Worm (Caenorhabditis elegans) whole organism, L4 larva: Measurements from ENCODE around the gene abcf-3.
A peak's percentile ranks its signal among the peaks of the same experiment; 100 is the strongest.

ENCODE experiments used
- F37D6.2 ChIP-seq: sonication (generic microtip); optimal IDR thresholded peaks from 2 replicates; lab custom pipeline; 2016; ENCODE audit warnings: mild to moderate bottlenecking, missing genetic modification characterization, missing compliant biosample characterization
- F44E2.7 ChIP-seq: fragments of 200-800 bp; sonication (Bioruptor generic); IDR thresholded peaks from 2 replicates; pipeline ENCODE4 v2.1.2; 2022; ENCODE audit warnings: missing genetic modification characterization, missing compliant biosample characterization
- Y75B8A.6 ChIP-seq: fragments of 200-800 bp; sonication (Bioruptor generic); IDR thresholded peaks from 2 replicates; pipeline ENCODE4 v1.3.6; 2022; ENCODE audit warnings: missing genetic modification reagents, missing genetic modification characterization, missing compliant biosample characterization
- ZK546.5 ChIP-seq, 2 experiments: sonication (generic microtip); optimal IDR thresholded peaks; 2 replicates each; lab custom pipeline; 2017; ENCODE audit warnings: missing biosample characterization in 2 of 2, missing genetic modification characterization in 2 of 2
- aha-1 ChIP-seq: fragments of 150-350 bp; peaks from one replicate; lab custom pipeline; 2014; ENCODE audit warnings: missing biosample characterization, missing genetic modification characterization
- ceh-20 ChIP-seq: fragments of 200-800 bp; sonication (Bioruptor generic); IDR thresholded peaks from 2 replicates; pipeline ENCODE4 v1.3.6; 2022; ENCODE audit warnings: missing genetic modification reagents, missing genetic modification characterization, missing compliant biosample characterization
- ceh-32 ChIP-seq: sonication (generic microtip); optimal IDR thresholded peaks from 2 replicates; lab custom pipeline; 2016; ENCODE audit warnings: mild to moderate bottlenecking, missing genetic modification characterization, missing compliant biosample characterization; ENCODE audit not compliant: poor library complexity
- cey-2 ChIP-seq: sonication (generic microtip); optimal IDR thresholded peaks from 3 replicates; lab custom pipeline; 2017; ENCODE audit warnings: missing genetic modification characterization, mild to moderate bottlenecking, missing compliant biosample characterization, antibody characterized with exemption, borderline replicate concordance; ENCODE audit not compliant: insufficient read depth
- ctbp-1 ChIP-seq: fragments of 200-800 bp; sonication (Bioruptor generic); IDR thresholded peaks from 2 replicates; pipeline ENCODE4 v1.3.6; 2022; ENCODE audit warnings: missing genetic modification reagents, missing genetic modification characterization, missing compliant biosample characterization
- daf-12 ChIP-seq: fragments of 150-350 bp; optimal IDR thresholded peaks from 2 replicates; lab custom pipeline; 2014; ENCODE audit warnings: missing biosample characterization, missing genetic modification reagents, missing genetic modification characterization
- dmd-6 ChIP-seq: fragments of 200-800 bp; sonication (Bioruptor generic); IDR thresholded peaks from 2 replicates; pipeline ENCODE4 v1.3.6; 2022; ENCODE audit warnings: missing genetic modification reagents, missing genetic modification characterization, missing compliant biosample characterization
- dmd-8 ChIP-seq: fragments of 200-800 bp; sonication (Bioruptor generic); IDR thresholded peaks from 2 replicates; pipeline ENCODE4 v1.3.6; 2022; ENCODE audit warnings: missing genetic modification characterization, missing compliant biosample characterization
- dmd-9 ChIP-seq: fragments of 200-800 bp; sonication (Bioruptor generic); IDR thresholded peaks from 2 replicates; pipeline ENCODE4 v1.3.6; 2022; ENCODE audit warnings: missing genetic modification reagents, missing genetic modification characterization, missing compliant biosample characterization
- dve-1 ChIP-seq: sonication (generic microtip); optimal IDR thresholded peaks from 2 replicates; lab custom pipeline; 2017; ENCODE audit warnings: antibody characterized with exemption, mild to moderate bottlenecking, missing genetic modification characterization, missing compliant biosample characterization; ENCODE audit not compliant: insufficient read depth
- egl-43 ChIP-seq: fragments of 200-800 bp; sonication (Bioruptor generic); IDR thresholded peaks from 2 replicates; pipeline ENCODE4 v1.3.6; 2022; ENCODE audit warnings: missing genetic modification reagents, missing genetic modification characterization, missing compliant biosample characterization
- fkh-10 ChIP-seq: fragments of 150-350 bp; optimal IDR thresholded peaks from 2 replicates; lab custom pipeline; 2014; ENCODE audit warnings: missing biosample characterization, missing genetic modification reagents, missing genetic modification characterization
- gei-8 ChIP-seq: fragments of 200-800 bp; sonication (Bioruptor generic); optimal IDR thresholded peaks from 2 replicates; lab custom pipeline; 2018; ENCODE audit warnings: mild to moderate bottlenecking, missing genetic modification characterization, missing compliant biosample characterization
- hlh-11 ChIP-seq: fragments of 200-800 bp; sonication (Bioruptor generic); optimal IDR thresholded peaks from 2 replicates; lab custom pipeline; 2018; ENCODE audit warnings: mild to moderate bottlenecking, missing genetic modification characterization, missing compliant biosample characterization
- hlh-30 ChIP-seq: sonication (generic microtip); optimal IDR thresholded peaks from 2 replicates; lab custom pipeline; 2017; ENCODE audit warnings: antibody characterized with exemption, mild to moderate bottlenecking, missing genetic modification characterization, missing compliant biosample characterization; ENCODE audit not compliant: insufficient read depth
- lim-7 ChIP-seq: fragments of 200-800 bp; sonication (Bioruptor generic); IDR thresholded peaks from 2 replicates; pipeline ENCODE4 v1.3.6; 2022; ENCODE audit warnings: missing genetic modification characterization, missing compliant biosample characterization
- lin-29 ChIP-seq: fragments of 200-800 bp; sonication (Bioruptor generic); IDR thresholded peaks from 2 replicates; pipeline ENCODE4 v1.3.6; 2022; ENCODE audit warnings: missing genetic modification reagents, missing genetic modification characterization, missing compliant biosample characterization
- lin-39 ChIP-seq: fragments of 150-350 bp; optimal IDR thresholded peaks from 2 replicates; lab custom pipeline; 2014; ENCODE audit warnings: missing biosample characterization, missing genetic modification reagents, missing genetic modification characterization
- lsy-2 ChIP-seq, 2 experiments: fragments of 150-350 bp in 1 of 2; sonication (generic microtip) in 1 of 2; optimal IDR thresholded peaks; 2 replicates each; lab custom pipeline; 2014 to 2017; ENCODE audit warnings: missing biosample characterization in 2 of 2, missing genetic modification characterization in 2 of 2
- mdl-1 ChIP-seq, 2 experiments: fragments of 150-350 bp in 1 of 2; sonication (generic microtip) in 1 of 2; optimal IDR thresholded peaks; 2 replicates each; lab custom pipeline; 2014 to 2017; ENCODE audit warnings: missing biosample characterization in 2 of 2, missing genetic modification characterization in 2 of 2
- mep-1 ChIP-seq: fragments of 150-350 bp; sonication (generic microtip); optimal IDR thresholded peaks from 3 replicates; lab custom pipeline; 2014; ENCODE audit warnings: missing biosample characterization, missing genetic modification characterization
- mes-2 ChIP-seq: sonication (generic microtip); optimal IDR thresholded peaks from 2 replicates; lab custom pipeline; 2016; ENCODE audit warnings: missing genotype, mild to moderate bottlenecking, missing genetic modification characterization, missing compliant biosample characterization; ENCODE audit not compliant: poor library complexity, severe bottlenecking
- mxl-3 ChIP-seq: fragments of 200-800 bp; sonication (Bioruptor generic); optimal IDR thresholded peaks from 2 replicates; lab custom pipeline; 2018; ENCODE audit warnings: mild to moderate bottlenecking, missing genetic modification characterization, missing compliant biosample characterization
- nhr-11 ChIP-seq: fragments of 150-350 bp; optimal IDR thresholded peaks from 2 replicates; lab custom pipeline; 2014; ENCODE audit warnings: missing biosample characterization, missing genetic modification characterization
- nhr-28 ChIP-seq: fragments of 150-350 bp; optimal IDR thresholded peaks from 2 replicates; lab custom pipeline; 2014; ENCODE audit warnings: missing biosample characterization, missing genetic modification characterization
- nhr-42 ChIP-seq: fragments of 200-800 bp; sonication (Bioruptor generic); IDR thresholded peaks from 2 replicates; pipeline ENCODE4 v1.3.6; 2022; ENCODE audit warnings: missing genetic modification characterization, missing compliant biosample characterization
- nhr-48 ChIP-seq: sonication (generic microtip); optimal IDR thresholded peaks from 2 replicates; lab custom pipeline; 2016; ENCODE audit warnings: mild to moderate bottlenecking, missing genetic modification characterization, missing compliant biosample characterization
- pha-4 ChIP-seq, 2 experiments: fragments of 150-350 bp in 1 of 2; fragments of 200-800 bp in 1 of 2; sonication (Bioruptor generic) in 1 of 2; IDR thresholded peaks in 1 of 2; optimal IDR thresholded peaks in 1 of 2; 2 replicates each; pipeline versions ENCODE4 v1.3.6 to Lab custom; 2014 to 2022; ENCODE audit warnings: missing genetic modification characterization in 2 of 2, missing genetic modification reagents in 2 of 2, missing biosample characterization in 1 of 2, missing compliant biosample characterization in 1 of 2
- snpc-1.2 ChIP-seq: fragments of 200-800 bp; sonication (Bioruptor generic); IDR thresholded peaks from 2 replicates; pipeline ENCODE4 v1.3.6; 2022; ENCODE audit warnings: missing genetic modification reagents, missing genetic modification characterization, missing compliant biosample characterization
- unc-130 ChIP-seq: sonication (generic microtip); optimal IDR thresholded peaks from 2 replicates; lab custom pipeline; 2016; ENCODE audit warnings: missing genetic modification reagents, missing genetic modification characterization, missing compliant biosample characterization
- unc-62 ChIP-seq, 3 experiments: fragments of 150-350 bp in 1 of 3; sonication (generic microtip); optimal IDR thresholded peaks in 2 of 3; peaks in 1 of 3; 1 replicate in 1 of 3; 2 replicates in 2 of 3; lab custom pipeline; 2014 to 2017; ENCODE audit warnings: missing biosample characterization in 3 of 3, missing genetic modification characterization in 3 of 3, missing genetic modification reagents in 3 of 3, missing genotype in 1 of 3
- zfp-2 ChIP-seq: sonication (generic microtip); optimal IDR thresholded peaks from 2 replicates; lab custom pipeline; 2016; ENCODE audit warnings: mild to moderate bottlenecking, missing genetic modification characterization, missing compliant biosample characterization
- zfp-3 ChIP-seq: fragments of 200-800 bp; sonication (Bioruptor generic); conservative IDR thresholded peaks from 2 replicates; pipeline ENCODE4 v1.3.6; 2022; ENCODE audit warnings: missing genetic modification reagents, missing genetic modification characterization, missing compliant biosample characterization

Gene abcf-3

ce11 chrIII:6139932-6140612, 33.1 kb upstream of the abcf-3 start (continued):
- TF ChIP-seq lim-7 (GFP tag; lab: Robert Waterston, UW), result no peak
- TF ChIP-seq lin-29 (GFP tag; lab: Robert Waterston, UW), result no peak
- TF ChIP-seq F37D6.2 (tag; lab: Kevin White, UChicago), result no peak
- no peak for TF ChIP-seq dmd-9 (GFP tag; lab: Robert Waterston, UW)
- TF ChIP-seq gei-8, result no peak
- TF ChIP-seq ctbp-1 (GFP tag; lab: Robert Waterston, UW), result no peak; the same call in 1 of the 2 replicates
- no peak for TF ChIP-seq dmd-8 (GFP tag; lab: Robert Waterston, UW)
- TF ChIP-seq lin-39, result no peak

DNA sequence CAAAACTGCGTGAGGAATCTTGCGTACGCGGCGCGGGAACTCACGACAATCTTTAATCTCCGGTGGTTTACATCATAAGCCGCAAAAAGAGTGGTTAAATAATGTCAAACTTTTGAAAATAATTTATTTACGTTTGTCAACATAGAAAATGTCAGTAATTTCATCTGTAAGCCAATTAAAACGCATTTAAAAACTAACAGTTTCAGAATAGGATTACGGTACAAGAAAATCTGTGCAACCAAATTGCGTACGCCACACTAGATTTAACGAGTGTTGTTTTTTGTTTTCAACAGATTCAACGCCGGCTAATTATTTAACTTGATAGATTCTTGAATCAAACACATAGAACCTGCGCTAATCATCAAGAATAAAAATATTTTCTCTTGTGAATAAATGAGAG, 32.4 kb upstream of the abcf-3 start:
- TF ChIP-seq zfp-2 (tag; lab: Kevin White, UChicago) (no peak), cey-2 (no peak), Y75B8A.6 (GFP tag; lab: Robert Waterston, UW) (no peak)

DNA sequence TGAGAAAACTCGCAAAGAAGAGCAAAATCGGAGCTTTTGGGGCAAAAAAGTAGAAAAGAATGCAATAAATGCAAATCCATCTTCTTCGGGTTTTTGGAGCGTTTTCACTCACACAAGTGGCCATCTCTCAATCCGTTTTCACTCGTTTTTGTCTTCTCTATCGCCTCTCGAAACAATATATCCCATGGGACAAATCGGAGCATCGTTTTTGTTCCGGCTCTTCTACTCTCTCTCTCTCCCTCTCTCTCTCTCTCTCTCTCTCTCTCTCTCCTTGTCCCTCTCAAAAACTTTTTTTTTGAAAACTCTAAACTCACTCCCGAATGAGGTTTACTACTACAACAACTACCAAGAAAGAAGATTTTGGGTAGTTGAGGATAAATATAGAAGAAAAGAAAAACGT, 31.7 kb upstream of the abcf-3 start:
- TF ChIP-seq lsy-2 (tag; optimal IDR thresholded peaks at IDR 0.05; lab: Kevin White, UChicago) (peak in 1 of 2 experiments; percentile 33), fkh-10 (GFP tag; lab: Kevin White, UChicago) (peak; percentile 48), ceh-20 (peak; percentile 37; the same call in 1 of the 2 replicates), pha-4 (GFP tag; IDR thresholded peaks at IDR 0.05; lab: Robert Waterston, UW) (0 out of 2 replicates have a peak, but pooled peaks have one; percentile 10), pha-4 (tag; optimal IDR thresholded peaks at IDR 0.05; lab: Kevin White, UChicago) (no peak), aha-1 (tag; lab: Kevin White, UChicago) (peak; percentile 99), mep-1 (tag; lab: Kevin White, UChicago) (no peak), unc-62 (GFP tag; optimal IDR thresholded peaks at IDR 0.05 in 1 of 2; lab: Kevin White, UChicago) (peak in 1 of 2 experiments; percentile 2), unc-62 (tag; optimal IDR thresholded peaks at IDR 0.05; lab: Kevin White, UChicago) (no peak), hlh-11 (tag; lab: Kevin White, UChicago) (no peak)

- TF ChIP-seq nhr-48 (tag; lab: Kevin White, UChicago), result peak; percentile 60
- peak; percentile 81 for TF ChIP-seq nhr-11 (tag; lab: Kevin White, UChicago)
- no peak for TF ChIP-seq zfp-3
- TF ChIP-seq daf-12, result no peak
- TF ChIP-seq ceh-32 (tag; lab: Kevin White, UChicago), result no peak
- peak; percentile 56 for TF ChIP-seq nhr-28 (tag; lab: Kevin White, UChicago)
- TF ChIP-seq hlh-30, result peak; percentile 80
- peak; percentile 22 for TF ChIP-seq hlh-11 (tag; lab: Kevin White, UChicago)
- no peak for TF ChIP-seq ctbp-1 (GFP tag; lab: Robert Waterston, UW)
- TF ChIP-seq F44E2.7 (GFP tag; lab: Robert Waterston, UW), result no peak
- no peak; the same call in 1 of the 2 replicates for TF ChIP-seq dmd-6 (GFP tag; lab: Robert Waterston, UW)
- TF ChIP-seq lsy-2 (tag; optimal IDR thresholded peaks at IDR 0.05; lab: Kevin White, UChicago), result peak in 1 of 2 experiments; percentile 26
- peak in 1 of 2 experiments; percentile 78 for TF ChIP-seq unc-62 (GFP tag; optimal IDR thresholded peaks at IDR 0.05 in 1 of 2; lab: Kevin White, UChicago)
- no peak for TF ChIP-seq unc-62 (tag; optimal IDR thresholded peaks at IDR 0.05; lab: Kevin White, UChicago)
- peak; percentile 60 for TF ChIP-seq cey-2
- no peak for TF ChIP-seq egl-43
- TF ChIP-seq unc-130 (GFP tag; lab: Kevin White, UChicago), result no peak
- no peak for TF ChIP-seq mxl-3 (GFP tag; lab: Kevin White, UChicago)
- no peak for TF ChIP-seq dve-1 (tag; lab: Kevin White, UChicago)
- TF ChIP-seq snpc-1.2 (GFP tag; lab: Robert Waterston, UW), result no peak
- no peak for TF ChIP-seq mes-2 (tag; lab: Kevin White, UChicago)
- TF ChIP-seq ZK546.5 (tag; optimal IDR thresholded peaks at IDR 0.05; lab: Kevin White, UChicago), result no peak
- no peak for TF ChIP-seq dmd-8 (GFP tag; lab: Robert Waterston, UW)
- no peak for TF ChIP-seq nhr-42
- peak in 1 of 2 experiments; percentile 73 for TF ChIP-seq mdl-1 (tag; optimal IDR thresholded peaks at IDR 0.05; lab: Kevin White, UChicago)
These were observed 28.7 kb upstream of the abcf-3 start for ce11 chrIII:6144390-6144962.
